Worm (Caenorhabditis elegans): Measurements from ENCODE around the gene T06E4.5.

T06E4.5 gene

DNA sequence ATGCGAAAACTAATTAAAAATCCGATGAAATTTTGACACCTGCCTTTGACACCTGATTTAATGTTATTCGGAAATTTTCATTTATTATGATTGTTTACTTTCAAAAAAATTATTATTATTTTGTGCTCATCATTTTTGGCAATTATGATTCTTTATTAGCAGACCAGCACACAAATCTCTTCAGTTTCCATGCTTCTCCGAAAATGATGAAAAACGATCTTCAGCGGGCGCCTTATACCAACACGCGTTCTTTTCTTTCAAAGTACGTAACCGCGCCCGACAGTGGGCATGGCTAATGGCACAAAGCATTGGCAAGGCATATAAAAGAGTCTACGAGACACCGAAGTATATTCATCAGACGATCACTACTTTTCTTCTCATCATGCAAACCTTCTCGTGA lies 11.2 kb upstream of the T06E4.5 start, which contains the start of gene idpc-6:
Gene idpc-6, plus strand, starts transcription at position 301 of the 400 bp plus-strand sequence.
- TF ChIP-seq ceh-24 (tag; optimal IDR thresholded peaks at IDR 0.05) = no peak
- TF ChIP-seq ceh-31 (tag; optimal IDR thresholded peaks at IDR 0.05) = no peak
- TF ChIP-seq unc-3 (GFP tag; conservative IDR thresholded peaks at IDR 0.05) = no peak
- TF ChIP-seq unc-3 (tag; optimal IDR thresholded peaks at IDR 0.05) = no peak
- TF ChIP-seq mec-3 (tag; optimal IDR thresholded peaks at IDR 0.05; ENCODE audit: borderline replicate concordance) = no peak
- TF ChIP-seq Y22D7AL.16 (tag; optimal IDR thresholded peaks at IDR 0.05) = no peak
- TF ChIP-seq ama-1 (optimal IDR thresholded peaks at IDR 0.05) = no peak
- no peak for TF ChIP-seq unc-86 (tag; optimal IDR thresholded peaks at IDR 0.05)
- no peak for TF ChIP-seq sox-4 (tag; optimal IDR thresholded peaks at IDR 0.05)
- no peak for TF ChIP-seq hlh-13 (GFP tag; optimal IDR thresholded peaks at IDR 0.05)
- TF ChIP-seq ceh-2 (tag; optimal IDR thresholded peaks at IDR 0.05) = no peak
- TF ChIP-seq eyg-1 (tag; optimal IDR thresholded peaks at IDR 0.05) = no peak
- no peak for TF ChIP-seq ceh-30 (tag; optimal IDR thresholded peaks at IDR 0.05)
- TF ChIP-seq npax-4 (tag; optimal IDR thresholded peaks at IDR 0.05) = no peak
- no peak for TF ChIP-seq pha-2 (tag; optimal IDR thresholded peaks at IDR 0.05)
- no peak for TF ChIP-seq ceh-22 (tag; optimal IDR thresholded peaks at IDR 0.05)
- TF ChIP-seq ceh-45 (GFP tag; IDR thresholded peaks at IDR 0.05) = no peak
- TF ChIP-seq pros-1 (tag; optimal IDR thresholded peaks at IDR 0.05) = no peak
- TF ChIP-seq ceh-9 (tag; optimal IDR thresholded peaks at IDR 0.05) = no peak
- no peak for TF ChIP-seq tbx-2 (tag; optimal IDR thresholded peaks at IDR 0.05)
- TF ChIP-seq hlh-6 (tag; optimal IDR thresholded peaks at IDR 0.05) = no peak

DNA sequence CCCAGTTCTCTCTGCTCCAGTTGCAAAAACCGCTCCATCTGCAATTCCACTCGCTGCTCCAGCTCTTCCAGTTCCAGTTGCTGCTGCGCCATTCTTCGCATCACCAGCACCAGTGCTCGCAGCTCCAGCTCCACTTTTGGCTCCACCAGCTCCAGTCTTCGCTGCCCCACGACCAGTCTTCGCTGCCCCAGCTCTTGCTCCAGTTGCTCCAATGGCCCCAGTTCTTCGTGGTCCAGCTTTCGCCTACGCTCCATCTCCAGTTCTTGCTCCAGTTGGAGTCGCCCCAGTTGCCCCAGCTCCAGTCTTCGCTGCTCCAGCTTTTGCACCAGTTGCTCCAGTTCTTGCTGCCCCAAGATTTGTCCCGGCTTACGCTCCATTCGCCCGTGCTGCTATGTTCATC lies 10.6 kb upstream of the T06E4.5 start:
- no peak for TF ChIP-seq pros-1 (tag; optimal IDR thresholded peaks at IDR 0.05)
- no peak for TF ChIP-seq pha-2 (tag; optimal IDR thresholded peaks at IDR 0.05)
- TF ChIP-seq K02D7.2 (tag; optimal IDR thresholded peaks at IDR 0.05) = no peak
- no peak for TF ChIP-seq tbx-7 (tag; optimal IDR thresholded peaks at IDR 0.05)

DNA sequence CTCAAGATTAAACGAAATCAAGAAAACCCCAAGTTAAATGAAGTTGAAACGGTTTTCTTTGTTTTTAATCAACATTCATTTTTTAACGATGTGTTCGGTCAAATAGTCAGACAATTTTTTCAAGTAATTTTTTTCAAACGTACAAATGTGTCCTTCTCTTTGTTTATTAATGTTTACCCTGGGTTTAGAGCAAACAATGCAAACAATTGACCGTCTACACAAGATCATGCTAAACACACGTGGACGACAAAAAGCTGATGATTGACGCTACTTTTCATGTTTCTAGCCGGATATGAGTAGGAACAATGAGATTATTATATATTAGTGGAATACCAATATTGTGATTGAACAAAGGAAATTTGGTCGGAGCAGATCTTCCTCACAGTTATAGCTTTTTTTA lies 9.6 kb upstream of the T06E4.5 start:
- TF ChIP-seq tbx-7 (tag; optimal IDR thresholded peaks at IDR 0.05) = no peak
- TF ChIP-seq hlh-8 (tag; optimal IDR thresholded peaks at IDR 0.05) = no peak
- no peak for TF ChIP-seq ceh-24 (tag; optimal IDR thresholded peaks at IDR 0.05)
- no peak for TF ChIP-seq syd-9 (tag; optimal IDR thresholded peaks at IDR 0.05)
- no peak for TF ChIP-seq pha-4 (tag; optimal IDR thresholded peaks at IDR 0.05)
- no peak for TF ChIP-seq K09A11.1 (tag; optimal IDR thresholded peaks at IDR 0.05; ENCODE audit: insufficient read depth)
- TF ChIP-seq npax-4 (tag; optimal IDR thresholded peaks at IDR 0.05) = no peak
- TF ChIP-seq gmeb-2 (tag; optimal IDR thresholded peaks at IDR 0.05) = no peak
- TF ChIP-seq zip-5 (tag; optimal IDR thresholded peaks at IDR 0.05) = no peak
- TF ChIP-seq fax-1 (tag; optimal IDR thresholded peaks at IDR 0.05) = no peak
- TF ChIP-seq ceh-6 (GFP tag; optimal IDR thresholded peaks at IDR 0.05) = no peak

DNA sequence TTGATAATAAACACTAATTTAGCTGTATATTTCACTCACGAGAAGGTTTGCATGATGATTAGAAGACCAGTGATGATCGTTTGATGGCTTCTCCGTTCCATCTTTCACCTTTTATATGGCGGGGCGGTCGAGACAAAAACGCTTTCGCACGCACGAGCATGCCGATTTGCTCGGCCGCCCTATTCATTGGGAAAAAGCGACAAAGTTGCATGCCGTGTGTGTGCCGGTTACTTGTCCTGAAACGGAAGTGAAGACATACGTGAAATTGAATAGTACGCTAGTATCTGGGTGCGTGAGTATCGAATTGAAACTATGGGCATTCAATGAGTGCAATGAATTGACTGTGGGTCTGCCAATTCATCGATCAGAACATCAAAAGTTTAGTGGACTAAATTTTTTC lies 8.2 kb upstream of the T06E4.5 start, which contains the start of gene idpc-5:
Gene idpc-5, minus strand, starts transcription at position 101 of the 400 bp plus-strand sequence.
- no peak for TF ChIP-seq ceh-34 (tag; optimal IDR thresholded peaks at IDR 0.05)

DNA sequence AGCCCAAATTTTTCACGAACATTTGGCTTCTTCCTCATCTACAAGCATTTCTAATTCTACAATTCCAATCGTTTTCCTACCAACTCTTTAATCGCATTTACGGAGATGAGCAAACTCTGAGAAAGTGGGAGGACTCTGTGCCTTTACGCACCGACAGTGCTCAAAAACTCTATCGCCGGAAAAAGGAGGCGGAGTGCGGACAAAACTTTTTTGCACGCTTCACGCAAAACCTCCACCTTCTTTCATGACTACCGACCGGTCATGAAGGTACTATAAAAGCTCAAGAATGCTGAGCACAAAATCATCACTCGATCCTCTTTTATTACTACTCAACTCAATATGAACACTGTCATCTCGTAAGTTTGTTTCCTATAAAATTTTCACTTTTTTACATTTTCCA lies 5.9 kb upstream of the T06E4.5 start, which contains the start of gene idpc-4:
Gene idpc-4, plus strand, starts transcription at position 301 of the 400 bp plus-strand sequence.
- TF ChIP-seq eyg-1 (tag; optimal IDR thresholded peaks at IDR 0.05) = no peak
- TF ChIP-seq ceh-45 (GFP tag; IDR thresholded peaks at IDR 0.05) = no peak
- TF ChIP-seq hlh-30 (tag; optimal IDR thresholded peaks at IDR 0.05; ENCODE audit: insufficient read depth) = no peak
- no peak for TF ChIP-seq ceh-19 (GFP tag; optimal IDR thresholded peaks at IDR 0.05)
- no peak for TF ChIP-seq tbx-2 (tag; optimal IDR thresholded peaks at IDR 0.05)
- no peak for TF ChIP-seq sdc-2 (tag; optimal IDR thresholded peaks at IDR 0.05)

Data from whole organism, late embryonic.